Fruit fly (Drosophila melanogaster): ENCODE results near the gene REG.

DNA sequence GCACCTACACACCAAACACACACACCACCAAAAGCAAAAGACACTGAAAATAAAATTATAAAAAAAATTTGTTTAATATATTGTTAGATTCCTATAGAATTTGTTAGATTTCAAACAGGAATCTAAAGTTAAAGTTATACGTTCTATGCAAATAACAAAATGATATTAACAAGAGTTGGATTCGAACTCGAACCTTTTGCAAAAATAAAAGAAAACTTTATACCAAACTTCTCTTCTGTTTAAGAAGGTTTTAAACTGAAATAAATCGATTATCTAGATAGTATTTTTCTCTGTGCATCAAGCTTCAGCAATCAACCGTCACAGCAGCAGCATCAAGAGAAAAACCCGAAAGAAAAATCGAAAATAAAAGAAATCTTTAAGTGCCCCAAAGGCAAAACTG lies 14.4 kb downstream of the REG start:
- TF ChIP-seq CG8478 (optimal IDR thresholded peaks at IDR 0.05) (no peak), CTCF (optimal IDR thresholded peaks at IDR 0.05) (no peak)

All from S2 (cell line).